Fruit fly (Drosophila melanogaster) S2 (cell line): Measurements from ENCODE around the gene Trmt61.

ENCODE experiments used
- CG8478 ChIP-seq: fragments of >200 bp; optimal IDR thresholded peaks from 2 replicates; lab custom pipeline; 2018
- CTCF ChIP-seq, 2 experiments: fragments of >200 bp; optimal IDR thresholded peaks; 2 replicates each; lab custom pipeline; 2018

DNA sequence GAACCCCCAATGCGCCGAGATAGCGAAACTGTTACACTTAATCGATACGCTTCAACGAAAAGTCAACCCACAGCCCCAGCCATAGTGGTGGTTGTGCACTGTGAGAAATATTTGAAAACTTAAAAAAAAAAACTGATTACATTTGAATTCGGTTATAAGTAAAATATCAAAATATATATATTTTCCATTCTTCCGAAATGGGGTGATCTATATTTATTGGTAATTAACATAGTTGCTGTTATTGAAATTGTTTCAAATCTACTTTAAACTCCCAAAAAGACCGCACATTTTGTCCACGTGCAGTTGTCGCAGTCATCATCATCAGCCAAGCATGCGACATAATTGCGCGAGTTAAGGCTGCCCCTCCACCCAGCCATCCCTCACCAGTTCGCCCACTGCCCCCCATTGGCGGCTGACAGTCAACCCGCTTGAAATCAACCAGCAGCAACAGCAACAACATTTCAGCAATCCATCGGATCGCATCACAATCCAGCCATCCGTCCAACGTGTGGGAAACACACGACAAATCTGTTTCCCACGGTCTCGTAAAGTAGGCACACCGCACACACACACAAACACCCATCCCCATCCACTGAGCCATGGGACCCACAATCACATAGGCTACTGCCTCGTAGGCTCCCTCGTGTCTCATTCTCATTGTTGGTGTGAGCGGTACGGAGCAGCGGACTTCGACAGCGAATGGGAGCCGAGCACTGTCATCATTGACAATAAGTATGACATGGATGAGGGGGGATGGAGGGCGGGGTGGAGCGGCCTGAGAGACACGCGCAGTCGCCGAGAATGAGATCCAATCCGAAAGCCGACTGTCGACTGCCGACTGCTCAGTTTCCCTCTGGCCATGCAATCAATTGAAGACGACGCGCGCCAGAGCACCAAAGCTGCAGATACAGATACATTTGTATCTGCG lies 38.8 kb upstream of the Trmt61 start:
- TF ChIP-seq CG8478 (lab: Kevin White, UChicago) (no peak), CTCF (optimal IDR thresholded peaks at IDR 0.05; lab: Kevin White, UChicago) (no peak)
